Worm (Caenorhabditis elegans) whole organism, L4/young adult: Measurements from ENCODE around the gene srw-60.

Experiments used
- dao-5 ChIP-seq: sonication (generic microtip); optimal IDR thresholded peaks from 2 replicates; lab custom pipeline; 2016; ENCODE audit warnings: missing genotype, missing genetic modification characterization, moderate library complexity, missing compliant biosample characterization
- him-1 ChIP-seq: sonication (generic microtip); optimal IDR thresholded peaks from 2 replicates; lab custom pipeline; 2016; ENCODE audit warnings: missing genotype, missing genetic modification reagents, missing genetic modification characterization, missing compliant biosample characterization

DNA sequence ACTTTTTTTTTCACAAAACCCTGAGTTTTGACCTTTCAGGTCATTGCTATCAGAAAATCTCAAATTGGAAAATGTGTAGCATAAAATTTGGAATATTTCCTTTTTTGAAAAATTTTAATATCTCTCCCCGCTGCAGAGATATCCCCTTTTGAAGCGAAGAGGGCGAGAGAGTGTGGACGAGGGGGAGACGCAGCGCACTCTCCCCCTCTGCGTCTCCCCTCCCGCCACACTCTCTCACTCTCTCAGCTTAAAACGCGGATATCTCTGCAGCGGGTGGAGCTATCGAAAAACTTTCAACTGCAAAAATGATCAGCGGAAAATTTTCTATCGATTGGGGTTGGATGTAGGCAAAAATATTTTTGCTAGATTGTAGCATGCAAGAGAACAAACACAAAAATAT is 35.6 kb upstream of the srw-60 start:
- TF ChIP-seq him-1 (no peak), dao-5 (no peak)
